Fruit fly (Drosophila melanogaster) whole organism, embryonic: ENCODE results near the gene Cep97.

Experiments used
- Adf1 ChIP-seq: fragments of 200-800 bp; sonication (Bioruptor generic); IDR thresholded peaks from 2 replicates; pipeline ENCODE4 v1.3.6; 2022; ENCODE audit warnings: missing biosample characterization, missing genetic modification characterization
- Atf3 ChIP-seq: fragments of 200-800 bp; sonication (Bioruptor generic); optimal IDR thresholded peaks from 3 replicates; lab custom pipeline; 2016; ENCODE audit warnings: missing biosample characterization, missing genetic modification characterization
- CG10147 ChIP-seq: fragments of 200-800 bp; sonication (Bioruptor generic); optimal IDR thresholded peaks from 2 replicates; lab custom pipeline; 2019; ENCODE audit warnings: missing biosample characterization, mild to moderate bottlenecking, missing genetic modification characterization, moderate library complexity
- CG10267 ChIP-seq: fragments of 200-800 bp; sonication (Bioruptor generic); optimal IDR thresholded peaks from 2 replicates; lab custom pipeline; 2018; ENCODE audit warnings: missing biosample characterization, mild to moderate bottlenecking, missing genetic modification characterization, moderate library complexity
- CG12071 ChIP-seq: fragments of 200-800 bp; sonication (Bioruptor generic); optimal IDR thresholded peaks from 3 replicates; lab custom pipeline; 2018; ENCODE audit warnings: missing biosample characterization, mild to moderate bottlenecking, missing genetic modification characterization
- CG12104 ChIP-seq: fragments of 200-800 bp; sonication (Bioruptor generic); optimal IDR thresholded peaks from 3 replicates; lab custom pipeline; 2016; ENCODE audit warnings: missing biosample characterization, missing genetic modification characterization
- CG12219 ChIP-seq: fragments of 200-800 bp; sonication (Bioruptor generic); optimal IDR thresholded peaks from 3 replicates; lab custom pipeline; 2018; ENCODE audit warnings: missing biosample characterization, mild to moderate bottlenecking, missing genetic modification characterization
- CG12769 ChIP-seq: fragments of 200-800 bp; sonication (Bioruptor generic); optimal IDR thresholded peaks from 2 replicates; lab custom pipeline; 2019; ENCODE audit warnings: missing biosample characterization, mild to moderate bottlenecking, missing genetic modification characterization, moderate library complexity
- CG14050 ChIP-seq: fragments of 200-800 bp; sonication (Bioruptor generic); IDR thresholded peaks from 3 replicates; pipeline ENCODE4 v1.3.6; 2022; ENCODE audit warnings: missing biosample characterization, missing genetic modification characterization
- CG17385 ChIP-seq: fragments of 200-800 bp; sonication (Bioruptor generic); optimal IDR thresholded peaks from 3 replicates; lab custom pipeline; 2018; ENCODE audit warnings: missing biosample characterization, mild to moderate bottlenecking, missing genetic modification characterization
- CG2120 ChIP-seq: fragments of 200-800 bp; sonication (Bioruptor generic); optimal IDR thresholded peaks from 3 replicates; lab custom pipeline; 2016; ENCODE audit warnings: missing biosample characterization, missing genetic modification characterization
- CG3281 ChIP-seq: fragments of 200-800 bp; sonication (Bioruptor generic); optimal IDR thresholded peaks from 3 replicates; lab custom pipeline; 2017; ENCODE audit warnings: missing biosample characterization, mild to moderate bottlenecking, missing genetic modification characterization
- CG42726 ChIP-seq: fragments of 200-800 bp; sonication (Bioruptor generic); IDR thresholded peaks from 2 replicates; pipeline ENCODE4 v1.3.6; 2022; ENCODE audit warnings: missing biosample characterization, missing genetic modification characterization; ENCODE audit not compliant: partially characterized antibody
- CG4328 ChIP-seq: fragments of 200-800 bp; sonication (Bioruptor generic); optimal IDR thresholded peaks from 3 replicates; lab custom pipeline; 2017; ENCODE audit warnings: missing biosample characterization, missing genetic modification reagents, missing genetic modification characterization
- CG4360 ChIP-seq: fragments of 200-800 bp; sonication (Bioruptor generic); IDR thresholded peaks from 2 replicates; pipeline ENCODE4 v1.3.6; 2022; ENCODE audit warnings: missing biosample characterization, missing genetic modification characterization
- CG5953 ChIP-seq: fragments of 200-800 bp; sonication (Bioruptor generic); IDR thresholded peaks from 2 replicates; pipeline ENCODE4 v1.3.6; 2022; ENCODE audit warnings: missing biosample characterization, missing genetic modification characterization
- CG8089 ChIP-seq: fragments of 200-800 bp; sonication (Bioruptor generic); optimal IDR thresholded peaks from 3 replicates; lab custom pipeline; 2016; ENCODE audit warnings: missing biosample characterization, missing genetic modification characterization
- CkIIα-i1 ChIP-seq: fragments of 200-800 bp; sonication (Bioruptor generic); IDR thresholded peaks from 2 replicates; pipeline ENCODE4 v1.3.6; 2022; ENCODE audit warnings: missing biosample characterization, missing genetic modification characterization
- Dfd ChIP-seq, 2 experiments: fragments of >200 bp; optimal IDR thresholded peaks; 2 replicates each; lab custom pipeline; 2017; ENCODE audit warnings: missing biosample characterization in 2 of 2, missing genetic modification characterization in 2 of 2
- Doc3 ChIP-seq: fragments of 200-800 bp; sonication (Bioruptor generic); IDR thresholded peaks from 3 replicates; pipeline ENCODE4 v1.3.6; 2022; ENCODE audit warnings: missing biosample characterization, missing genetic modification characterization; ENCODE audit not compliant: partially characterized antibody
- HLHmδ ChIP-seq: fragments of 200-800 bp; sonication (Bioruptor generic); optimal IDR thresholded peaks from 2 replicates; lab custom pipeline; 2018; ENCODE audit warnings: missing biosample characterization, mild to moderate bottlenecking, missing genetic modification characterization, moderate library complexity
- Scr ChIP-seq: fragments of 200-800 bp; sonication (Bioruptor generic); IDR thresholded peaks from 2 replicates; pipeline ENCODE4 v1.3.6; 2022; ENCODE audit warnings: missing biosample characterization, missing genetic modification characterization; ENCODE audit not compliant: partially characterized antibody
- Side ChIP-seq: fragments of 200-800 bp; sonication (Bioruptor generic); optimal IDR thresholded peaks from 2 replicates; lab custom pipeline; 2016; ENCODE audit warnings: missing biosample characterization, missing genetic modification characterization
- Sin3A ChIP-seq: fragments of >200 bp; optimal IDR thresholded peaks from 2 replicates; lab custom pipeline; 2018
- Sox100B ChIP-seq: fragments of 200-800 bp; sonication (Bioruptor generic); optimal IDR thresholded peaks from 3 replicates; lab custom pipeline; 2018; ENCODE audit warnings: missing biosample characterization, mild to moderate bottlenecking, missing genetic modification characterization
- Stat92E ChIP-seq, 3 experiments: fragments of >200 bp in 2 of 3; fragments of 200-800 bp in 1 of 3; sonication (Bioruptor generic) in 1 of 3; optimal IDR thresholded peaks; 2 replicates each; lab custom pipeline; 2017 to 2019; ENCODE audit warnings: missing biosample characterization in 3 of 3, missing genetic modification characterization in 3 of 3, mild to moderate bottlenecking in 1 of 3, moderate library complexity in 1 of 3
- ap ChIP-seq: fragments of 200-800 bp; sonication (Bioruptor generic); IDR thresholded peaks from 2 replicates; pipeline ENCODE4 v1.3.6; 2022; ENCODE audit warnings: missing biosample characterization, missing genetic modification characterization
- ash1 ChIP-seq: fragments of 200-800 bp; sonication (Bioruptor generic); optimal IDR thresholded peaks from 2 replicates; lab custom pipeline; 2018; ENCODE audit warnings: missing biosample characterization, mild to moderate bottlenecking, missing genetic modification characterization
- cad ChIP-seq: fragments of >200 bp; optimal IDR thresholded peaks from 2 replicates; lab custom pipeline; 2017; ENCODE audit warnings: missing biosample characterization, missing genetic modification characterization
- caup ChIP-seq: fragments of 200-800 bp; sonication (Bioruptor generic); optimal IDR thresholded peaks from 3 replicates; lab custom pipeline; 2017; ENCODE audit warnings: missing biosample characterization, mild to moderate bottlenecking, missing genetic modification characterization, moderate library complexity; ENCODE audit not compliant: severe bottlenecking
- cg ChIP-seq: fragments of 200-800 bp; sonication (Bioruptor generic); optimal IDR thresholded peaks from 3 replicates; lab custom pipeline; 2019; ENCODE audit warnings: missing biosample characterization, mild to moderate bottlenecking, missing genetic modification characterization, moderate library complexity
- chinmo ChIP-seq: fragments of 200-800 bp; sonication (Bioruptor generic); IDR thresholded peaks from 4 replicates; pipeline ENCODE4 v1.3.6; 2022; ENCODE audit warnings: missing biosample characterization, missing genetic modification characterization; ENCODE audit not compliant: partially characterized antibody
- crc ChIP-seq: fragments of 200-800 bp; sonication (Bioruptor generic); optimal IDR thresholded peaks from 2 replicates; lab custom pipeline; 2016; ENCODE audit warnings: missing biosample characterization, missing genetic modification characterization
- disco-r ChIP-seq: fragments of 200-800 bp; sonication (Bioruptor generic); optimal IDR thresholded peaks from 2 replicates; lab custom pipeline; 2016; ENCODE audit warnings: missing biosample characterization, missing genetic modification characterization
- fd96Cb ChIP-seq: fragments of 200-800 bp; sonication (Bioruptor generic); optimal IDR thresholded peaks from 2 replicates; lab custom pipeline; 2018; ENCODE audit warnings: missing biosample characterization, mild to moderate bottlenecking, missing genetic modification characterization, moderate library complexity
- fu2 ChIP-seq: fragments of 200-800 bp; sonication (Bioruptor generic); optimal IDR thresholded peaks from 2 replicates; lab custom pipeline; 2016; ENCODE audit warnings: missing biosample characterization, missing genetic modification characterization
- gcm2 ChIP-seq: fragments of 200-800 bp; sonication (Bioruptor generic); optimal IDR thresholded peaks from 2 replicates; lab custom pipeline; 2016; ENCODE audit warnings: missing biosample characterization, missing genetic modification characterization
- grau ChIP-seq: fragments of 200-800 bp; optimal IDR thresholded peaks from 3 replicates; lab custom pipeline; 2019; ENCODE audit warnings: missing biosample characterization, mild to moderate bottlenecking, missing genetic modification characterization, moderate library complexity
- hb ChIP-seq: fragments of 200-800 bp; sonication (Bioruptor generic); IDR thresholded peaks from 3 replicates; pipeline ENCODE4 v1.3.6; 2022; ENCODE audit warnings: missing biosample characterization, missing genetic modification characterization; ENCODE audit not compliant: partially characterized antibody
- hbn ChIP-seq: fragments of 200-800 bp; sonication (Bioruptor generic); IDR thresholded peaks from 2 replicates; pipeline ENCODE4 v1.3.6; 2022; ENCODE audit warnings: missing biosample characterization, missing genetic modification characterization; ENCODE audit not compliant: partially characterized antibody
- lmd ChIP-seq: fragments of 200-800 bp; sonication (Bioruptor generic); IDR thresholded peaks from 2 replicates; pipeline ENCODE4 v1.3.6; 2022; ENCODE audit warnings: missing biosample characterization, missing genetic modification characterization
- lov ChIP-seq, 2 experiments: fragments of 200-800 bp in 1 of 2; fragments of >200 bp in 1 of 2; sonication (Bioruptor generic) in 1 of 2; IDR thresholded peaks in 1 of 2; optimal IDR thresholded peaks in 1 of 2; 2 replicates in 1 of 2; 3 replicates in 1 of 2; pipeline versions ENCODE4 v1.3.6 to Lab custom; 2017 to 2022; ENCODE audit warnings: missing biosample characterization in 1 of 2, missing genetic modification characterization in 1 of 2
- maf-S ChIP-seq: fragments of 200-800 bp; sonication (Bioruptor generic); optimal IDR thresholded peaks from 2 replicates; lab custom pipeline; 2016; ENCODE audit warnings: missing biosample characterization, missing genetic modification characterization
- pho ChIP-seq: fragments of 200-800 bp; sonication (Bioruptor generic); optimal IDR thresholded peaks from 2 replicates; lab custom pipeline; 2016; ENCODE audit warnings: missing biosample characterization, missing genetic modification characterization
- repo ChIP-seq: fragments of 200-800 bp; sonication (Bioruptor generic); optimal IDR thresholded peaks from 2 replicates; lab custom pipeline; 2016; ENCODE audit warnings: missing biosample characterization, missing genetic modification characterization
- slp2 ChIP-seq: fragments of 200-800 bp; sonication (Bioruptor generic); optimal IDR thresholded peaks from 2 replicates; lab custom pipeline; 2016; ENCODE audit warnings: missing biosample characterization, missing genetic modification characterization
- sr ChIP-seq: fragments of 200-800 bp; sonication (Bioruptor generic); IDR thresholded peaks from 3 replicates; pipeline ENCODE4 v1.3.6; 2022; ENCODE audit warnings: missing biosample characterization, missing genetic modification characterization
- ttk ChIP-seq: fragments of 200-800 bp; sonication (Bioruptor generic); IDR thresholded peaks from 2 replicates; pipeline ENCODE4 v2.1.2; 2022; ENCODE audit warnings: missing biosample characterization, missing genetic modification characterization
- vfl ChIP-seq: fragments of 200-800 bp; sonication (Bioruptor generic); optimal IDR thresholded peaks from 2 replicates; lab custom pipeline; 2016; ENCODE audit warnings: missing biosample characterization, missing genetic modification characterization
- wek ChIP-seq: fragments of 200-800 bp; sonication (Bioruptor generic); optimal IDR thresholded peaks from 3 replicates; lab custom pipeline; 2018; ENCODE audit warnings: missing biosample characterization, mild to moderate bottlenecking, missing genetic modification characterization, moderate library complexity

Cep97 gene

DNA sequence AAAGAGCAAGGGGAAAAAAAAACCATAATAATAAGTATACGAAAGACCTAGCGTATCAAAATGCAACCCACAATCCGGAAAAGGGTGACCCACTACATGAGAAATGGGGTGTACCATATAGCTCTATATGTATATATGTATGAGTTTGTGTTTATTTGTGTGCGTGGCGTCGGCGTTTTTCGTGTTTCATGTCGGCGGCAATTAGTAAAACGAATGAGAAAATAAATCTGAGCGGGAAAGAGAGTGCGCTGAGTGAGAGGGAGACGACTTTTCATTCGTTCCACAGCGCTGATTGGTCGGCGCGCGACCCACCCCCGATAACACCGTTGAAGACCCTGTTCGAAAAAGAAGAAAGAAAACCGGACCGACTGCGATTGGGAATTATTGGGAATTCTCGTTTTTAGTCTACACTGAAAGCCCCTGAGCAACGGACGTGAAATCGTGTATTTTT, 31.0 kb upstream of the Cep97 start, which contains the start of gene slp2 (continued):
- TF ChIP-seq ap (GFP tag; lab: Robert Waterston, UW): no peak
- no peak for TF ChIP-seq pho (GFP tag; lab: Kevin White, UChicago)
- TF ChIP-seq Scr (GFP tag; lab: Robert Waterston, UW): no peak
- no peak for TF ChIP-seq CG8089
- TF ChIP-seq Side: no peak
- no peak for TF ChIP-seq vfl (GFP tag; lab: Kevin White, UChicago)
- no peak for TF ChIP-seq Sox100B
- TF ChIP-seq hbn (GFP tag; lab: Robert Waterston, UW): no peak
- no peak for TF ChIP-seq Atf3 (GFP tag; lab: Kevin White, UChicago)
- TF ChIP-seq sr (GFP tag; lab: Robert Waterston, UW): 0 out of 3 replicates have a peak, but pooled peaks have one; percentile 33
- TF ChIP-seq Sin3A (lab: Kevin White, UChicago): no peak
- TF ChIP-seq disco-r (GFP tag; lab: Kevin White, UChicago): no peak
- TF ChIP-seq lmd: no peak
- peak; percentile 1; the same call in 1 of the 2 replicates for TF ChIP-seq CG4360
- no peak for TF ChIP-seq crc
- TF ChIP-seq cad (GFP tag; lab: Kevin White, UChicago): peak; percentile 61
- TF ChIP-seq CG17385 (GFP tag; lab: Kevin White, UChicago): no peak
- no peak for TF ChIP-seq CG12769 (tag; lab: Kevin White, UChicago)
- TF ChIP-seq fd96Cb: no peak
- TF ChIP-seq ttk: no peak
- no peak for TF ChIP-seq grau (tag; lab: Kevin White, UChicago)
- no peak for TF ChIP-seq wek (GFP tag; lab: Kevin White, UChicago)
- TF ChIP-seq CG10267: no peak
- TF ChIP-seq ash1 (GFP tag; lab: Kevin White, UChicago): peak; percentile 45
- TF ChIP-seq slp2 (GFP tag; lab: Kevin White, UChicago): no peak
- no peak for TF ChIP-seq CG4328 (GFP tag; lab: Kevin White, UChicago)
- no peak for TF ChIP-seq fu2
- no peak for TF ChIP-seq CG12104
- no peak for TF ChIP-seq hb
- TF ChIP-seq maf-S: no peak
- TF ChIP-seq CG3281 (GFP tag; lab: Kevin White, UChicago): no peak
- TF ChIP-seq gcm2 (GFP tag; lab: Kevin White, UChicago): no peak
- no peak for TF ChIP-seq CG5953 (GFP tag; lab: Robert Waterston, UW)
- TF ChIP-seq Dfd (GFP tag; optimal IDR thresholded peaks at IDR 0.05; lab: Kevin White, UChicago): no peak
- TF ChIP-seq CG42726: no peak
- TF ChIP-seq CG12219 (GFP tag; lab: Kevin White, UChicago): no peak
- no peak for TF ChIP-seq CG10147 (GFP tag; lab: Kevin White, UChicago)
- TF ChIP-seq CG2120 (GFP tag; lab: Kevin White, UChicago): no peak
- TF ChIP-seq CG14050 (GFP tag; lab: Robert Waterston, UW): no peak
- TF ChIP-seq caup (GFP tag; lab: Kevin White, UChicago): no peak
- TF ChIP-seq CG12071 (GFP tag; lab: Kevin White, UChicago): no peak
- no peak for TF ChIP-seq HLHmδ (GFP tag; lab: Kevin White, UChicago)
- TF ChIP-seq lov (optimal IDR thresholded peaks at IDR 0.05; lab: Kevin White, UChicago): no peak
- peak; percentile 19; the same call in 1 of the 3 replicates for TF ChIP-seq lov (GFP tag; IDR thresholded peaks at IDR 0.05; lab: Robert Waterston, UW)
- no peak for TF ChIP-seq Stat92E (GFP tag; optimal IDR thresholded peaks at IDR 0.05; lab: Kevin White, UChicago)
- TF ChIP-seq CkIIα-i1 (GFP tag; lab: Robert Waterston, UW): no peak
- peak; percentile 94 for TF ChIP-seq cg (GFP tag; lab: Kevin White, UChicago)
- TF ChIP-seq Doc3 (GFP tag; lab: Robert Waterston, UW): no peak
- TF ChIP-seq Adf1 (GFP tag; lab: Robert Waterston, UW): peak; percentile 39; the same call in 1 of the 2 replicates
- 0 out of 4 replicates have a peak, but pooled peaks have one; percentile 16 for TF ChIP-seq chinmo (GFP tag; lab: Robert Waterston, UW)
- no peak for TF ChIP-seq repo
